Fruit fly (Drosophila melanogaster) whole organism, prepupa: ENCODE results near the gene HIP-R.
A peak's percentile ranks its signal among the peaks of the same experiment; 100 is the strongest.

ENCODE experiments used
- Blimp-1 ChIP-seq: fragments of 200-800 bp; sonication (Bioruptor generic); optimal IDR thresholded peaks from 3 replicates; lab custom pipeline; 2017; ENCODE audit warnings: missing biosample characterization, missing genetic modification characterization, mild to moderate bottlenecking, moderate library complexity, missing genetic modification reagents
- CG10631 ChIP-seq: fragments of 200-800 bp; sonication (Bioruptor generic); optimal IDR thresholded peaks from 2 replicates; lab custom pipeline; 2016; ENCODE audit warnings: missing biosample characterization, missing genetic modification characterization
- CG10669 ChIP-seq: fragments of 200-800 bp; sonication (Bioruptor generic); optimal IDR thresholded peaks from 3 replicates; lab custom pipeline; 2018; ENCODE audit warnings: missing biosample characterization, mild to moderate bottlenecking, missing genetic modification characterization, moderate library complexity
- CG11762 ChIP-seq: fragments of 200-800 bp; sonication (Bioruptor generic); optimal IDR thresholded peaks from 3 replicates; lab custom pipeline; 2016; ENCODE audit warnings: missing biosample characterization, missing genetic modification characterization; ENCODE audit not compliant: insufficient read depth
- CG15336 ChIP-seq: fragments of 200-800 bp; sonication (Bioruptor generic); IDR thresholded peaks from 2 replicates; pipeline ENCODE4 v1.3.6; 2022; ENCODE audit warnings: missing biosample characterization, missing genetic modification characterization
- CG1621 ChIP-seq: fragments of 200-800 bp; sonication (Bioruptor generic); optimal IDR thresholded peaks from 3 replicates; lab custom pipeline; 2018; ENCODE audit warnings: missing biosample characterization, mild to moderate bottlenecking, missing genetic modification characterization
- CG16779 ChIP-seq: fragments of 200-800 bp; sonication (Bioruptor generic); optimal IDR thresholded peaks from 3 replicates; lab custom pipeline; 2017; ENCODE audit warnings: missing biosample characterization, mild to moderate bottlenecking, missing genetic modification characterization
- CG3032 ChIP-seq: fragments of 200-800 bp; optimal IDR thresholded peaks from 2 replicates; lab custom pipeline; 2019; ENCODE audit warnings: missing biosample characterization, mild to moderate bottlenecking, missing genetic modification characterization, moderate library complexity
- CG32006 ChIP-seq: fragments of 200-800 bp; sonication (Bioruptor generic); optimal IDR thresholded peaks from 3 replicates; lab custom pipeline; 2017; ENCODE audit warnings: missing biosample characterization, mild to moderate bottlenecking, missing genetic modification characterization
- CG4318 ChIP-seq: fragments of 200-800 bp; sonication (Bioruptor generic); optimal IDR thresholded peaks from 3 replicates; lab custom pipeline; 2017; ENCODE audit warnings: missing biosample characterization, mild to moderate bottlenecking, missing genetic modification characterization
- CG6163 ChIP-seq: fragments of 200-800 bp; sonication (Bioruptor generic); IDR thresholded peaks from 3 replicates; pipeline ENCODE4 v1.3.6; 2022; ENCODE audit warnings: missing biosample characterization, missing genetic modification characterization
- CG6276 ChIP-seq: fragments of 200-800 bp; sonication (Bioruptor generic); optimal IDR thresholded peaks from 2 replicates; lab custom pipeline; 2017; ENCODE audit warnings: missing biosample characterization, mild to moderate bottlenecking, missing genetic modification characterization
- CG6792 ChIP-seq: fragments of 200-800 bp; sonication (Bioruptor generic); optimal IDR thresholded peaks from 3 replicates; lab custom pipeline; 2016; ENCODE audit warnings: missing biosample characterization, missing genetic modification characterization
- CG6808 ChIP-seq: fragments of 200-800 bp; sonication (Bioruptor generic); optimal IDR thresholded peaks from 3 replicates; lab custom pipeline; 2017; ENCODE audit warnings: missing biosample characterization, missing genetic modification characterization, mild to moderate bottlenecking, moderate library complexity, missing genetic modification reagents
- CG7368 ChIP-seq: fragments of 200-800 bp; sonication (Bioruptor generic); optimal IDR thresholded peaks from 3 replicates; lab custom pipeline; 2016; ENCODE audit warnings: missing biosample characterization, missing genetic modification characterization
- CG8319 ChIP-seq: fragments of 200-800 bp; sonication (Bioruptor generic); optimal IDR thresholded peaks from 3 replicates; lab custom pipeline; 2016; ENCODE audit warnings: missing biosample characterization, missing genetic modification characterization
- CG8632 ChIP-seq: fragments of 200-800 bp; sonication (Bioruptor generic); optimal IDR thresholded peaks from 3 replicates; lab custom pipeline; 2016; ENCODE audit warnings: missing biosample characterization, missing genetic modification characterization
- CG9139 ChIP-seq: fragments of 200-800 bp; sonication (Bioruptor generic); optimal IDR thresholded peaks from 3 replicates; lab custom pipeline; 2017; ENCODE audit warnings: missing biosample characterization, mild to moderate bottlenecking, missing genetic modification characterization
- Eip75B ChIP-seq: fragments of 200-800 bp; sonication (Bioruptor generic); optimal IDR thresholded peaks from 3 replicates; lab custom pipeline; 2016; ENCODE audit warnings: missing biosample characterization, missing genetic modification characterization
- Eip78C ChIP-seq: fragments of 200-800 bp; sonication (Bioruptor generic); peaks from one replicate; lab custom pipeline; 2016; ENCODE audit warnings: missing biosample characterization, missing genetic modification characterization
- Ets21C ChIP-seq: fragments of 200-800 bp; sonication (Bioruptor generic); optimal IDR thresholded peaks from 3 replicates; lab custom pipeline; 2016; ENCODE audit warnings: missing biosample characterization, missing genetic modification characterization
- Ets96B ChIP-seq: fragments of 200-800 bp; optimal IDR thresholded peaks from 2 replicates; lab custom pipeline; 2019; ENCODE audit warnings: missing biosample characterization, mild to moderate bottlenecking, missing genetic modification characterization, moderate library complexity
- Gug ChIP-seq: fragments of 200-800 bp; sonication (Bioruptor generic); IDR thresholded peaks from 2 replicates; pipeline ENCODE4 v1.3.6; 2022; ENCODE audit warnings: missing biosample characterization, missing genetic modification characterization
- Hr38 ChIP-seq: sonication (Bioruptor generic); optimal IDR thresholded peaks from 2 replicates; lab custom pipeline; 2016; ENCODE audit warnings: missing biosample characterization, missing genetic modification characterization
- Hr39 ChIP-seq: fragments of 200-800 bp; sonication (Bioruptor generic); optimal IDR thresholded peaks from 2 replicates; lab custom pipeline; 2016; ENCODE audit warnings: missing biosample characterization, missing genetic modification characterization
- Hr4 ChIP-seq: fragments of 200-800 bp; sonication (Bioruptor generic); optimal IDR thresholded peaks from 3 replicates; lab custom pipeline; 2016; ENCODE audit warnings: missing biosample characterization, missing genetic modification characterization
- Lpt ChIP-seq: fragments of 200-800 bp; sonication (Bioruptor generic); optimal IDR thresholded peaks from 3 replicates; lab custom pipeline; 2016; ENCODE audit warnings: missing biosample characterization, missing genetic modification characterization
- OdsH ChIP-seq: fragments of 200-800 bp; sonication (Bioruptor generic); optimal IDR thresholded peaks from 3 replicates; lab custom pipeline; 2016; ENCODE audit warnings: missing biosample characterization, missing genetic modification characterization
- Smox ChIP-seq: fragments of 200-800 bp; sonication (Bioruptor generic); optimal IDR thresholded peaks from 3 replicates; lab custom pipeline; 2016; ENCODE audit warnings: missing biosample characterization, missing genetic modification characterization
- Sox102F ChIP-seq: fragments of 200-800 bp; sonication (Bioruptor generic); optimal IDR thresholded peaks from 2 replicates; lab custom pipeline; 2016; ENCODE audit warnings: missing biosample characterization, mild to moderate bottlenecking, missing genetic modification characterization
- Sox14 ChIP-seq: fragments of 200-800 bp; sonication (Bioruptor generic); optimal IDR thresholded peaks from 3 replicates; lab custom pipeline; 2016; ENCODE audit warnings: missing biosample characterization, missing genetic modification characterization
- Sox15 ChIP-seq: fragments of 200-800 bp; sonication (Bioruptor generic); optimal IDR thresholded peaks from 3 replicates; lab custom pipeline; 2016; ENCODE audit warnings: missing biosample characterization, missing genetic modification characterization
- achi ChIP-seq: fragments of 200-800 bp; sonication (Bioruptor generic); optimal IDR thresholded peaks from 3 replicates; lab custom pipeline; 2016; ENCODE audit warnings: missing biosample characterization, missing genetic modification characterization
- acj6 ChIP-seq: fragments of 200-800 bp; sonication (Bioruptor generic); optimal IDR thresholded peaks from 3 replicates; lab custom pipeline; 2016; ENCODE audit warnings: missing biosample characterization, missing genetic modification characterization
- cyc ChIP-seq: fragments of 200-800 bp; sonication (Bioruptor generic); optimal IDR thresholded peaks from 3 replicates; lab custom pipeline; 2016; ENCODE audit warnings: missing biosample characterization, missing genetic modification characterization
- dac ChIP-seq: fragments of 200-800 bp; sonication (Bioruptor generic); optimal IDR thresholded peaks from 2 replicates; lab custom pipeline; 2017; ENCODE audit warnings: missing biosample characterization, mild to moderate bottlenecking, missing genetic modification characterization
- eg ChIP-seq: fragments of 200-800 bp; sonication (Bioruptor generic); IDR thresholded peaks from 3 replicates; pipeline ENCODE4 v1.3.6; 2022; ENCODE audit warnings: missing biosample characterization, missing genetic modification characterization
- fd59A ChIP-seq: fragments of 200-800 bp; sonication (Bioruptor generic); optimal IDR thresholded peaks from 2 replicates; lab custom pipeline; 2017; ENCODE audit warnings: missing biosample characterization, mild to moderate bottlenecking, missing genetic modification characterization, missing genetic modification reagents
- fkh ChIP-seq: fragments of 200-800 bp; sonication (Bioruptor generic); optimal IDR thresholded peaks from 3 replicates; lab custom pipeline; 2017; ENCODE audit warnings: missing biosample characterization, mild to moderate bottlenecking, missing genetic modification characterization, moderate library complexity
- lz ChIP-seq: fragments of 200-800 bp; sonication (Bioruptor generic); optimal IDR thresholded peaks from 3 replicates; lab custom pipeline; 2016; ENCODE audit warnings: missing biosample characterization, missing genetic modification characterization
- net ChIP-seq: fragments of 200-800 bp; sonication (Bioruptor generic); optimal IDR thresholded peaks from 3 replicates; lab custom pipeline; 2016; ENCODE audit warnings: missing biosample characterization, missing genetic modification characterization
- pdm3 ChIP-seq: fragments of 200-800 bp; sonication (Bioruptor generic); optimal IDR thresholded peaks from 3 replicates; lab custom pipeline; 2016; ENCODE audit warnings: missing biosample characterization, missing genetic modification characterization
- salr ChIP-seq, 2 experiments: fragments of 200-800 bp; sonication (Bioruptor generic); optimal IDR thresholded peaks; 3 replicates each; lab custom pipeline; 2016 to 2018; ENCODE audit warnings: missing biosample characterization in 2 of 2, missing genetic modification characterization in 2 of 2, mild to moderate bottlenecking in 1 of 2
- ss ChIP-seq, 2 experiments: fragments of 200-800 bp; sonication (Bioruptor generic); optimal IDR thresholded peaks; 2 replicates in 1 of 2; 3 replicates in 1 of 2; lab custom pipeline; 2017 to 2018; ENCODE audit warnings: mild to moderate bottlenecking in 2 of 2, missing biosample characterization in 2 of 2, missing genetic modification characterization in 2 of 2, moderate library complexity in 1 of 2
- topi ChIP-seq: fragments of 200-800 bp; sonication (Bioruptor generic); optimal IDR thresholded peaks from 3 replicates; lab custom pipeline; 2016; ENCODE audit warnings: missing biosample characterization, missing genetic modification characterization
- vri ChIP-seq: fragments of 200-800 bp; sonication (Bioruptor generic); optimal IDR thresholded peaks from 3 replicates; lab custom pipeline; 2016; ENCODE audit warnings: missing biosample characterization, mild to moderate bottlenecking, missing genetic modification characterization

The HIP-R gene

DNA sequence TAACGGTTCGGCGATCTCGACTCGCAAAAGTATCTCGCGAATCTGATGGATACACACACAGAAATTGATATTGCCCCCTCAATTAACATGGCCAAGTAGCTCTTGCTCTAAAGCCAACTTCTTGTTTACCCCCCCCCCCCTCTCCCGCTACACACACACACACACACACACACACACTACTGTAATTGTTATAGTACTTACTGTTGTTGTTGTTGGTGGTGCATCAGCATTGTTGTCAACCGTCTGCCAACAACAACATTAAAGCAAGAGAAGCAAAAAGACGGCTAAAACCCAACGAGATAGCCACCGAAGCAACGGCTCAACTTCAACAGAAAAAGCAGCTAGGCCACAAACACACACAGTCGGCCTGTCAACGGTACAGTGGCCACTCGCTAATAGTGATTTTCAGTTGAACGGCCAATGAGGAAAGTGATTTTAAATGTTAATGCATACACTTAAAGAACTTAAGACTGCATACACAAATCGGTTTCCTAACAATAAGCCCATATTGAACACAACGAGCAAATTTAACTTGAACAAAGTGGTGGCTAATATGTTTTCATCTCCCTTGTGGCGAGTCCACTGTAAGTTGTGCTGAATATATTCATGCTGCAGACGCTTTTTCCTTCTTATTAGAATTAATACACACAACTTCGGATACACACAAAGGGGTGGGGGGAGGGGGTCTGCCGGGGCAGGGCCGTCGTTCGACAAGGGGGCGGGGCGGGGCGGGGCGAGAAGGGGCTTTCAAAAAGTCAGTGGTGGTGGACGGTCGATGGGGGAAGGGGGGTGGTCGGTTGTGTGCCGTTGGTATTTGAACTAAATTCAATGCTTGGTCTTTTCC, 39.3 kb upstream of the HIP-R start (continued):
- TF ChIP-seq CG3032 (tag; lab: Kevin White, UChicago) (peak; percentile 74), CG15336 (GFP tag; lab: Robert Waterston, UW) (peak; percentile 91), lz (GFP tag; lab: Kevin White, UChicago) (peak; percentile 80), CG1621 (tag; lab: Kevin White, UChicago) (peak; percentile 63), CG6276 (peak; percentile 82), topi (GFP tag; lab: Kevin White, UChicago) (peak; percentile 79), pdm3 (GFP tag; lab: Kevin White, UChicago) (peak; percentile 85), Ets21C (GFP tag; lab: Kevin White, UChicago) (peak; percentile 63), Sox15 (GFP tag; lab: Kevin White, UChicago) (peak; percentile 62), achi (GFP tag; lab: Kevin White, UChicago) (peak; percentile 81)

DNA sequence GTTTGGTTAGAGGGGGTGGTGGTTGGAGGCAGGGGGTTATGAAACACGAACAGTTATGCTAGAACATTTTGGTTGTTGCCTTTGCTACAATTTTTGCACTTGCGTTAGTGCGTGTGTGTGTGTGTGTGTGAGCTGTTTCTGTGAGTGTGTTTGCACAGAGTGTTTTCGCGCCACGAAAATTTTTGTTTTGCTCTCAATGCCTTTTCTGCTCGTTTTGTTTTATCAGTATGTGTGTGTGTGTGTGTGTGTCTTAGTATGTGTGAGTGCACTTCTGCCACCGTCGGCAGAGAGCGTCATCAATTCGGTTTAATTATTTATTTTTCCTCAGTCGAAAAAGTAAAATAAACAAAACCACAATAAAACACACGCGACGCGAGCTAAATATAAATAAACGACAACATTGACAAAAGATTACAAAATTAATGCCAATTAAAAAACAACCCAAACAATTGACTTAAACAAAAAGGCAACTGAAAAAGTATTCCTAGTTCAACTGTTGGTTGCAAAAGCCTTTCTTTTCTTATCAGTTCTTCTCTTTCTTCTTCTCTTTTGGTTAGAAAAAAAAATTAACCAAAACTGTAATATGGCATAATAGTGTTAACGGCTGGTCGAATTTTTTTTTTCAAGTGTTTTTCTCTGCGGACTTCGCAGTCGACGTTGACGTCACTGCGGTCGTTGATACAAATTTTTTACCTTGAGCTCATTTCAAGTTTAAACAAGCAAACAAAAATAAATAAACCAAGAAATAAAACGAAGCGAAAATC, 28.3 kb upstream of the HIP-R start:
- peak; percentile 68 for TF ChIP-seq OdsH (GFP tag; lab: Kevin White, UChicago)
- TF ChIP-seq CG9139 (GFP tag; lab: Kevin White, UChicago): no peak
- TF ChIP-seq Ets21C (GFP tag; lab: Kevin White, UChicago): peak; percentile 76
- peak; percentile 57 for TF ChIP-seq CG6808 (GFP tag; lab: Kevin White, UChicago)
- peak; percentile 48 for TF ChIP-seq CG16779 (tag; lab: Kevin White, UChicago)
- TF ChIP-seq net: peak; percentile 60
- TF ChIP-seq Eip75B (GFP tag; lab: Kevin White, UChicago): peak; percentile 77
- no peak for TF ChIP-seq Hr4 (GFP tag; lab: Kevin White, UChicago)
- TF ChIP-seq Lpt (GFP tag; lab: Kevin White, UChicago): no peak
- TF ChIP-seq pdm3 (GFP tag; lab: Kevin White, UChicago): peak; percentile 66
- TF ChIP-seq CG32006 (GFP tag; lab: Kevin White, UChicago): peak; percentile 22
- no peak for TF ChIP-seq CG4318 (GFP tag; lab: Kevin White, UChicago)
- TF ChIP-seq Ets96B (tag; lab: Kevin White, UChicago): peak; percentile 14
- TF ChIP-seq CG10669 (GFP tag; lab: Kevin White, UChicago): peak; percentile 44
- TF ChIP-seq Smox (GFP tag; lab: Kevin White, UChicago): peak; percentile 84
- TF ChIP-seq eg (GFP tag; lab: Robert Waterston, UW): peak; percentile 75
- TF ChIP-seq CG6163 (GFP tag; lab: Robert Waterston, UW): peak; percentile 59
- TF ChIP-seq salr (GFP tag; optimal IDR thresholded peaks at IDR 0.05; lab: Kevin White, UChicago): no peak
- peak; percentile 75 for TF ChIP-seq CG6792 (GFP tag; lab: Kevin White, UChicago)
- TF ChIP-seq fkh (GFP tag; lab: Kevin White, UChicago): peak; percentile 49
- TF ChIP-seq Sox15 (GFP tag; lab: Kevin White, UChicago): peak; percentile 58
- TF ChIP-seq CG8632: peak; percentile 76
- peak; percentile 77 for TF ChIP-seq Sox14
- TF ChIP-seq CG11762 (GFP tag; lab: Kevin White, UChicago): no peak
- no peak for TF ChIP-seq Hr38 (GFP tag; lab: Kevin White, UChicago)
- TF ChIP-seq fd59A: no peak
- peak; percentile 80 for TF ChIP-seq Sox102F (GFP tag; lab: Kevin White, UChicago)
- peak; percentile 55 for TF ChIP-seq achi (GFP tag; lab: Kevin White, UChicago)
- peak; percentile 59 for TF ChIP-seq acj6 (GFP tag; lab: Kevin White, UChicago)
- TF ChIP-seq cyc: peak; percentile 74
- TF ChIP-seq dac (GFP tag; lab: Kevin White, UChicago): no peak
- TF ChIP-seq Blimp-1 (GFP tag; lab: Kevin White, UChicago): peak; percentile 71
- peak; percentile 49 for TF ChIP-seq CG10631 (GFP tag; lab: Kevin White, UChicago)
- peak; percentile 40; the same call in 1 of the 2 replicates for TF ChIP-seq Gug
- peak; percentile 93 for TF ChIP-seq Eip78C (GFP tag; lab: Kevin White, UChicago)
- peak; percentile 95 for TF ChIP-seq vri
- peak; percentile 30 for TF ChIP-seq CG7368
- peak; percentile 65 for TF ChIP-seq CG8319 (GFP tag; lab: Kevin White, UChicago)
- TF ChIP-seq Hr39: peak; percentile 82
- no peak for TF ChIP-seq CG1621 (tag; lab: Kevin White, UChicago)
- TF ChIP-seq ss (GFP tag; optimal IDR thresholded peaks at IDR 0.05; lab: Kevin White, UChicago): peak; percentile 64 to 65
